Fruit fly (Drosophila melanogaster): Measurements from ENCODE around the gene CG15167.

The CG15167 gene

DNA sequence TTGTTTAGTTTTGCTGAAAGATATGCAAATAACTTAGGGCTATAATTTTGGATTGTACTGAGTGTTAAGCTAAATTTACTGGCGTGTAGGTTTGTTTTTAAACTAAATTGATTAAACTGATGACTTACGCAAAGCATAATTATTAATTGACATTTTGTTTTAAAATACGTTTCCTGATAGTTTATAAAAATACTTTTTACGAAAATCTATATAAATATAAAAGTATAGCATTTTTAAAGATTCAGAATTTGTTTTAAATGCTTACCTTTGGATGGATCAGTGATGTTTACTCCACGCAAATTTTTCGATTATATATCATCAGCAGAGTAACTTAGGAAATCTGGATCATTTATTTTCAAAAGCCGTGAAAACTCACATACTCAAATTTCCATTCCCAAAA, at the start of gene CG15167, which contains the start of gene CG42752:
CG15167 (plus strand) TSS at position 349 of the 400 bp plus-strand sequence.
CG42752 (minus strand) TSS at position 101 of the 400 bp plus-strand sequence.
- no peak for TF ChIP-seq CG1620 (GFP tag; optimal IDR thresholded peaks at IDR 0.05)
- no peak for TF ChIP-seq CG7045 (GFP tag; optimal IDR thresholded peaks at IDR 0.05)
- no peak for TF ChIP-seq tj (GFP tag; optimal IDR thresholded peaks at IDR 0.05)
- no peak for TF ChIP-seq CG5204 (GFP tag; optimal IDR thresholded peaks at IDR 0.05)
- TF ChIP-seq ovo (GFP tag; optimal IDR thresholded peaks at IDR 0.05) = no peak
- no peak for TF ChIP-seq Crg-1 (GFP tag; optimal IDR thresholded peaks at IDR 0.05)
- no peak for TF ChIP-seq CG7101 (tag; optimal IDR thresholded peaks at IDR 0.05)
- no peak for TF ChIP-seq toe (GFP tag; optimal IDR thresholded peaks at IDR 0.05)
- no peak for TF ChIP-seq cnc (optimal IDR thresholded peaks at IDR 0.05)
- no peak for TF ChIP-seq Mnt (GFP tag; optimal IDR thresholded peaks at IDR 0.05)
- TF ChIP-seq pad (GFP tag; optimal IDR thresholded peaks at IDR 0.05) = no peak
- TF ChIP-seq CG11617 (GFP tag; optimal IDR thresholded peaks at IDR 0.05) = no peak
- TF ChIP-seq CG14711 (tag; optimal IDR thresholded peaks at IDR 0.05) = no peak
- no peak for TF ChIP-seq CG33017 (tag; optimal IDR thresholded peaks at IDR 0.05)

DNA sequence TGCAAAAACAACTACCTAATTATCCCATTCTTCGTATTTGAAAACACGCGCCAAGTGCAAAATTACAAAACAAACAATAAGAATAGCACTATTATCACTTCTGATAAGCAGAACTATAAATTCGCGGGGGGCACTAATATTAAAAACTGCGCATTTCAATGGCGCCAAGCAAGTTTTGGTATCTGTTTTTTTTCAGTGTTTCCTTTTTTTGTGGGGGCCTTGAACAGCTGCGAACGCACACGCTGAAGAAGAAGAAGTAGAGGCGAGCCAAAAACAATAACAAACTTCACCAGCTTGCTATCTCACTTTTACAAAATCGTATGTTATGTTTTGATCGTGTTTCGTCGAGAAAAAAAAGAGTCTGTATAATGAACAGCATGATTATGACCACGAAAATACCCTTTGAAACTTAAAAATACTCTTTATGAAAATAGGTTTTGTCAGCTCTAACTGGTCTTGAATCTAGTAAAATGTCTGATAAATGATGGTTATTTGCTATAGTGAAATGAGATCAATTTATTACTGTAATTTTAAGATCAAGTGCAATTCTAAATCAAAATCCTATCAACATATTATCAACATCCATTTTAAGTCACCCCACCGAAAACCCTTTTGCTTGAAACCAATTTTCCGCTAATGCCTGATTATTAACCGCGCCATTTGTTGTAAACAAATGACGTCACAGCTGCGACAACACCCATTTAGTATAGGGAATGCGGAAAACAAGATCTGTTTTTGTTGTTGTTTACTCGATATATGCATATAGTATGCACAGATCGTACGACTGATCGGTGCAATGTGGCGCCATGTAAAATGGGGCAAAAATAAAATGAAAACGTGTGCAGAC, 46.1 kb upstream of the CG15167 start:
- TF ChIP-seq Hr96 (GFP tag; optimal IDR thresholded peaks at IDR 0.05) = peak; percentile 7
- peak; percentile 10 for TF ChIP-seq tj (GFP tag; optimal IDR thresholded peaks at IDR 0.05)
- TF ChIP-seq kay (GFP tag; ENCODE audit: borderline replicate concordance) = peak; percentile 98
- TF ChIP-seq cic (GFP tag; optimal IDR thresholded peaks at IDR 0.05) = peak; percentile 28
- TF ChIP-seq Crg-1 (GFP tag; optimal IDR thresholded peaks at IDR 0.05) = peak; percentile 22
- peak; percentile 0 for TF ChIP-seq pad (GFP tag; optimal IDR thresholded peaks at IDR 0.05)
- no peak for TF ChIP-seq CG1620 (GFP tag; optimal IDR thresholded peaks at IDR 0.05)
- TF ChIP-seq CG12768 (GFP tag; optimal IDR thresholded peaks at IDR 0.05) = peak; percentile 54
- no peak for TF ChIP-seq toe (GFP tag; optimal IDR thresholded peaks at IDR 0.05)
- TF ChIP-seq ovo (GFP tag; optimal IDR thresholded peaks at IDR 0.05) = no peak
- peak; percentile 43 for TF ChIP-seq CG7101 (tag; optimal IDR thresholded peaks at IDR 0.05)
- peak; percentile 91 for TF ChIP-seq bab1 (GFP tag; optimal IDR thresholded peaks at IDR 0.05)
- TF ChIP-seq Clk (GFP tag; optimal IDR thresholded peaks at IDR 0.05) = peak; percentile 6
- TF ChIP-seq cnc (optimal IDR thresholded peaks at IDR 0.05) = no peak
- peak; percentile 6 for TF ChIP-seq CG7045 (GFP tag; optimal IDR thresholded peaks at IDR 0.05)
- peak; percentile 42 for TF ChIP-seq Mnt (GFP tag; optimal IDR thresholded peaks at IDR 0.05)
- peak; percentile 38 for TF ChIP-seq CG11617 (GFP tag; optimal IDR thresholded peaks at IDR 0.05)
- TF ChIP-seq CG14711 (tag; optimal IDR thresholded peaks at IDR 0.05) = no peak
- peak; percentile 0 for TF ChIP-seq CG33017 (tag; optimal IDR thresholded peaks at IDR 0.05)
- no peak for TF ChIP-seq CG5204 (GFP tag; optimal IDR thresholded peaks at IDR 0.05)

dm6 chr2L:18694724-18695105, 45.4 kb upstream of the CG15167 start:
- TF ChIP-seq toe (GFP tag; optimal IDR thresholded peaks at IDR 0.05) (no peak), CG11617 (GFP tag; optimal IDR thresholded peaks at IDR 0.05) (no peak), Clk (GFP tag; optimal IDR thresholded peaks at IDR 0.05) (no peak), bab1 (GFP tag; optimal IDR thresholded peaks at IDR 0.05) (no peak), ovo (GFP tag; optimal IDR thresholded peaks at IDR 0.05) (no peak), CG1620 (GFP tag; optimal IDR thresholded peaks at IDR 0.05) (no peak), CG7045 (GFP tag; optimal IDR thresholded peaks at IDR 0.05) (no peak), CG5204 (GFP tag; optimal IDR thresholded peaks at IDR 0.05) (no peak), CG14711 (tag; optimal IDR thresholded peaks at IDR 0.05) (peak; percentile 30), tj (GFP tag; optimal IDR thresholded peaks at IDR 0.05) (peak; percentile 11), Crg-1 (GFP tag; optimal IDR thresholded peaks at IDR 0.05) (no peak), kay (GFP tag; ENCODE audit: borderline replicate concordance) (peak; percentile 83)

dm6 chr2L:18695404-18695804, 44.8 kb upstream of the CG15167 start, which contains the start of the genes CG10383 and CG10338:
CG10383 (minus strand) TSS chr2L:18695602.
CG10338 (plus strand) TSS chr2L:18695664.
- TF ChIP-seq Crg-1 (GFP tag; optimal IDR thresholded peaks at IDR 0.05) (peak; percentile 88), CG33017 (tag; optimal IDR thresholded peaks at IDR 0.05) (peak; percentile 79), cnc (optimal IDR thresholded peaks at IDR 0.05) (no peak), ovo (GFP tag; optimal IDR thresholded peaks at IDR 0.05) (peak; percentile 54), Clk (GFP tag; optimal IDR thresholded peaks at IDR 0.05) (peak; percentile 65), CG11617 (GFP tag; optimal IDR thresholded peaks at IDR 0.05) (peak; percentile 87), toe (GFP tag; optimal IDR thresholded peaks at IDR 0.05) (no peak), Hr96 (GFP tag; optimal IDR thresholded peaks at IDR 0.05) (peak; percentile 84), CG5204 (GFP tag; optimal IDR thresholded peaks at IDR 0.05) (no peak), tj (GFP tag; optimal IDR thresholded peaks at IDR 0.05) (peak; percentile 55), pad (GFP tag; optimal IDR thresholded peaks at IDR 0.05) (peak; percentile 69), kay (GFP tag; ENCODE audit: borderline replicate concordance) (no peak), Mnt (GFP tag; optimal IDR thresholded peaks at IDR 0.05) (peak; percentile 85), bab1 (GFP tag; optimal IDR thresholded peaks at IDR 0.05) (peak; percentile 87), CG14711 (tag; optimal IDR thresholded peaks at IDR 0.05) (peak; percentile 83), CG7101 (tag; optimal IDR thresholded peaks at IDR 0.05) (peak; percentile 89), cic (GFP tag; optimal IDR thresholded peaks at IDR 0.05) (peak; percentile 64), CG7045 (GFP tag; optimal IDR thresholded peaks at IDR 0.05) (peak; percentile 69), CG12768 (GFP tag; optimal IDR thresholded peaks at IDR 0.05) (peak; percentile 87), CG1620 (GFP tag; optimal IDR thresholded peaks at IDR 0.05) (peak; percentile 87)

DNA sequence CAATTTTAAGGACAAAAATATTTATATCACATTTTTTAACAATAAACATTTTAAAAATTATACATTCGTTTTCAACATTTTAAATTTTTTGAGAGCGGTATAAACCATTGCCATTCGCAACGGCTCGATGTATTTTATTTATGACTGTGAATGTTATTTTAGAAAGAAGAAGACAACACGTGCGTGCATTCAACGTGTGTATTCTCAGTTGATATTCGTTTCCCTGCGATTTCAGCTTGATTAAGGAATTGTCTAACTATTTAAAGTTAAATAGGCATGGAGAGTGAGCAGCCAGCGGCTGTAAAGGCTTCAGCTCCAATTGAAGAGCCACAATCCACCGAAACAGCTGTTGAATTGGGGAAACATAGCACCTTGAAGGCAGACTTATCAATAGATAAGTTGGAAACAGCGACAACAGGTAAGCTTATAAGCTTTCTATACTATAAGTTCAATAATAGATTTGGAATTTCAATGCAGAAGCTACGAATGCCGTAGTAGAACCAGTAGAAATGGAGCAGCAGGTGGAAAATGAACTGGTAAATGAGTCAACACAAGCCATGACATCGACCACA, 41.5 kb upstream of the CG15167 start, which contains the start of gene CG10341:
CG10341 (plus strand) TSS at position 156 of the 572 bp plus-strand sequence.
- TF ChIP-seq CG1620 (GFP tag; optimal IDR thresholded peaks at IDR 0.05) (no peak), CG11617 (GFP tag; optimal IDR thresholded peaks at IDR 0.05) (peak; percentile 39), CG7101 (tag; optimal IDR thresholded peaks at IDR 0.05) (no peak), Crg-1 (GFP tag; optimal IDR thresholded peaks at IDR 0.05) (no peak), CG33017 (tag; optimal IDR thresholded peaks at IDR 0.05) (no peak), cic (GFP tag; optimal IDR thresholded peaks at IDR 0.05) (no peak), CG14711 (tag; optimal IDR thresholded peaks at IDR 0.05) (no peak), Mnt (GFP tag; optimal IDR thresholded peaks at IDR 0.05) (peak; percentile 99), bab1 (GFP tag; optimal IDR thresholded peaks at IDR 0.05) (peak; percentile 38)
